Worm (Caenorhabditis elegans): ENCODE results near the gene ZK512.8.
A peak's percentile ranks its signal among the peaks of the same experiment; 100 is the strongest.

Gene ZK512.8

ce11 chrIII:9145765-9146164 lies at the start of gene ZK512.8:
Gene ZK512.8 (plus strand): TSS chrIII:9146065.
- TF ChIP-seq lin-11 (tag; optimal IDR thresholded peaks at IDR 0.05) (no peak), snpc-4 (tag; optimal IDR thresholded peaks at IDR 0.05) (no peak), sma-3 (GFP tag; optimal IDR thresholded peaks at IDR 0.05) (no peak), ceh-16 (tag; optimal IDR thresholded peaks at IDR 0.05) (no peak), ztf-4 (tag; optimal IDR thresholded peaks at IDR 0.05) (no peak), dmd-4 (tag; optimal IDR thresholded peaks at IDR 0.05) (no peak), ZK546.5 (tag; optimal IDR thresholded peaks at IDR 0.05) (no peak), elt-1 (tag; optimal IDR thresholded peaks at IDR 0.05) (no peak), nhr-129 (tag; optimal IDR thresholded peaks at IDR 0.05) (no peak), ztf-1 (GFP tag; conservative IDR thresholded peaks at IDR 0.05) (no peak), nhr-77 (tag; optimal IDR thresholded peaks at IDR 0.05) (no peak), lin-13 (GFP tag; optimal IDR thresholded peaks at IDR 0.05) (no peak), blmp-1 (tag; optimal IDR thresholded peaks at IDR 0.05; ENCODE audit: insufficient read depth) (no peak), nhr-11 (tag; optimal IDR thresholded peaks at IDR 0.05) (no peak), aly-2 (tag; optimal IDR thresholded peaks at IDR 0.05) (no peak), mab-5 (tag; optimal IDR thresholded peaks at IDR 0.05) (no peak), lin-39 (tag; optimal IDR thresholded peaks at IDR 0.05) (no peak), mbf-1 (tag; optimal IDR thresholded peaks at IDR 0.05) (no peak), nhr-10 (tag; optimal IDR thresholded peaks at IDR 0.05) (no peak)

ce11 chrIII:9101212-9101611 lies 44.7 kb upstream of the ZK512.8 start, which contains the start of gene ZK507.1:
Gene ZK507.1 (minus strand): TSS chrIII:9101312.
- no peak for TF ChIP-seq nhr-12 (tag; optimal IDR thresholded peaks at IDR 0.05)
- no peak for TF ChIP-seq mbf-1 (tag; optimal IDR thresholded peaks at IDR 0.05)
- no peak for TF ChIP-seq ztf-4 (tag; optimal IDR thresholded peaks at IDR 0.05)
- TF ChIP-seq ceh-16 (tag; optimal IDR thresholded peaks at IDR 0.05), result no peak
- TF ChIP-seq mab-5 (tag; optimal IDR thresholded peaks at IDR 0.05), result no peak
- no peak for TF ChIP-seq egl-27 (tag; optimal IDR thresholded peaks at IDR 0.05)
- TF ChIP-seq ceh-82 (tag; optimal IDR thresholded peaks at IDR 0.05), result no peak
- TF ChIP-seq blmp-1 (tag; optimal IDR thresholded peaks at IDR 0.05; ENCODE audit: insufficient read depth), result no peak

ce11 chrIII:9103643-9104042 lies 42.2 kb upstream of the ZK512.8 start, which contains the start of gene dos-1:
Gene dos-1 (plus strand): TSS chrIII:9103943.
- TF ChIP-seq unc-39 (tag; optimal IDR thresholded peaks at IDR 0.05), result no peak
- TF ChIP-seq ztf-1 (GFP tag; conservative IDR thresholded peaks at IDR 0.05), result no peak
- TF ChIP-seq nhr-21 (tag; optimal IDR thresholded peaks at IDR 0.05), result no peak
- no peak for TF ChIP-seq dmd-4 (tag; optimal IDR thresholded peaks at IDR 0.05)
- no peak for TF ChIP-seq snpc-4 (tag; optimal IDR thresholded peaks at IDR 0.05)
- no peak for TF ChIP-seq mab-5 (tag; optimal IDR thresholded peaks at IDR 0.05)
- TF ChIP-seq nhr-129 (tag; optimal IDR thresholded peaks at IDR 0.05), result no peak

ce11 chrIII:9104060-9104459 lies 41.8 kb upstream of the ZK512.8 start:
- TF ChIP-seq zag-1 (tag; optimal IDR thresholded peaks at IDR 0.05), result no peak
- peak; percentile 13 for TF ChIP-seq fos-1 (tag; optimal IDR thresholded peaks at IDR 0.05)
- TF ChIP-seq sma-3 (GFP tag; optimal IDR thresholded peaks at IDR 0.05), result peak; percentile 4
- TF ChIP-seq lin-13 (GFP tag; optimal IDR thresholded peaks at IDR 0.05), result no peak
- TF ChIP-seq sma-9 (GFP tag; optimal IDR thresholded peaks at IDR 0.05), result peak; percentile 27
- no peak for TF ChIP-seq sma-9 (tag; optimal IDR thresholded peaks at IDR 0.05)
- TF ChIP-seq nhr-129 (tag; optimal IDR thresholded peaks at IDR 0.05), result peak; percentile 75
- TF ChIP-seq ztf-11 (tag; optimal IDR thresholded peaks at IDR 0.05), result no peak
- no peak for TF ChIP-seq ZK546.5 (tag; optimal IDR thresholded peaks at IDR 0.05)
- TF ChIP-seq unc-55 (GFP tag; optimal IDR thresholded peaks at IDR 0.05), result peak; percentile 57
- TF ChIP-seq Y55F3AM.14 (GFP tag; optimal IDR thresholded peaks at IDR 0.05), result peak; percentile 9
- TF ChIP-seq F13H6.1 (tag; optimal IDR thresholded peaks at IDR 0.05), result peak; percentile 23
- TF ChIP-seq gmeb-1 (tag; optimal IDR thresholded peaks at IDR 0.05), result peak; percentile 56

- TF ChIP-seq mbf-1 (tag; optimal IDR thresholded peaks at IDR 0.05) (no peak), Y55F3AM.14 (GFP tag; optimal IDR thresholded peaks at IDR 0.05) (no peak), ZK546.5 (tag; optimal IDR thresholded peaks at IDR 0.05) (no peak), R02D3.7 (tag; optimal IDR thresholded peaks at IDR 0.05) (no peak), nhr-237 (tag; optimal IDR thresholded peaks at IDR 0.05) (no peak), elt-1 (tag; optimal IDR thresholded peaks at IDR 0.05) (no peak), ztf-11 (tag; optimal IDR thresholded peaks at IDR 0.05) (no peak), lsy-2 (tag; optimal IDR thresholded peaks at IDR 0.05) (no peak), lin-11 (tag; optimal IDR thresholded peaks at IDR 0.05) (no peak), ama-1 (optimal IDR thresholded peaks at IDR 0.05) (no peak), nhr-12 (tag; optimal IDR thresholded peaks at IDR 0.05) (no peak), blmp-1 (tag; optimal IDR thresholded peaks at IDR 0.05; ENCODE audit: insufficient read depth) (no peak), skn-1 (tag; optimal IDR thresholded peaks at IDR 0.05) (no peak)
These were observed 40.2 kb upstream of the ZK512.8 start for ce11 chrIII:9105653-9106052.
